Fruit fly (Drosophila melanogaster) whole organism, embryonic: ENCODE results near the gene MYPT-75D.

ENCODE experiments used
- CG11504 ChIP-seq: fragments of 200-800 bp; sonication (Bioruptor generic); optimal IDR thresholded peaks from 3 replicates; lab custom pipeline; 2019; ENCODE audit warnings: missing biosample characterization, mild to moderate bottlenecking, missing genetic modification characterization, moderate library complexity
- CG12104 ChIP-seq: fragments of 200-800 bp; sonication (Bioruptor generic); optimal IDR thresholded peaks from 3 replicates; lab custom pipeline; 2016; ENCODE audit warnings: missing biosample characterization, missing genetic modification characterization
- CG13894 ChIP-seq: fragments of 200-800 bp; sonication (Bioruptor generic); optimal IDR thresholded peaks from 3 replicates; lab custom pipeline; 2018; ENCODE audit warnings: missing biosample characterization, mild to moderate bottlenecking, missing genetic modification characterization, moderate library complexity
- CG14441 ChIP-seq: fragments of 200-800 bp; sonication (Bioruptor generic); IDR thresholded peaks from 2 replicates; pipeline ENCODE4 v1.3.6; 2022; ENCODE audit warnings: missing biosample characterization, missing genetic modification characterization
- CG1529 ChIP-seq: fragments of 200-800 bp; sonication (Bioruptor generic); optimal IDR thresholded peaks from 3 replicates; lab custom pipeline; 2018; ENCODE audit warnings: missing biosample characterization, missing genetic modification characterization
- CG17328 ChIP-seq: fragments of 200-800 bp; sonication (Bioruptor generic); IDR thresholded peaks from 2 replicates; pipeline ENCODE4 v1.3.6; 2022; ENCODE audit warnings: missing biosample characterization, missing genetic modification characterization
- CG17359 ChIP-seq: fragments of 200-800 bp; sonication (Bioruptor generic); optimal IDR thresholded peaks from 3 replicates; lab custom pipeline; 2018; ENCODE audit warnings: missing biosample characterization, mild to moderate bottlenecking, missing genetic modification characterization, moderate library complexity
- CG17829 ChIP-seq: fragments of 200-800 bp; optimal IDR thresholded peaks from 2 replicates; lab custom pipeline; 2019; ENCODE audit warnings: missing biosample characterization, mild to moderate bottlenecking, missing genetic modification characterization, moderate library complexity
- CG34224 ChIP-seq: fragments of 200-800 bp; sonication (Bioruptor generic); IDR thresholded peaks from 3 replicates; pipeline ENCODE4 v1.3.6; 2022; ENCODE audit warnings: missing biosample characterization, missing genetic modification characterization; ENCODE audit not compliant: partially characterized antibody
- CG43689 ChIP-seq: fragments of 200-800 bp; sonication (Bioruptor generic); IDR thresholded peaks from 2 replicates; pipeline ENCODE4 v1.3.6; 2022; ENCODE audit warnings: missing biosample characterization, missing genetic modification characterization
- CG5180 ChIP-seq: fragments of 200-800 bp; sonication (Bioruptor generic); optimal IDR thresholded peaks from 3 replicates; lab custom pipeline; 2017; ENCODE audit warnings: missing biosample characterization, missing genetic modification characterization, mild to moderate bottlenecking, moderate library complexity, missing genetic modification reagents
- Camta ChIP-seq: fragments of 200-800 bp; sonication (Bioruptor generic); optimal IDR thresholded peaks from 2 replicates; lab custom pipeline; 2016; ENCODE audit warnings: missing biosample characterization, missing genetic modification characterization
- D ChIP-seq, 2 experiments: fragments of 200-800 bp in 1 of 2; fragments of >200 bp in 1 of 2; sonication (Bioruptor generic) in 1 of 2; optimal IDR thresholded peaks; 2 replicates in 1 of 2; 3 replicates in 1 of 2; lab custom pipeline; 2017; ENCODE audit warnings: mild to moderate bottlenecking in 1 of 2, missing biosample characterization in 1 of 2, missing genetic modification characterization in 1 of 2, missing genetic modification reagents in 1 of 2
- D19A ChIP-seq: fragments of 200-800 bp; optimal IDR thresholded peaks from 3 replicates; lab custom pipeline; 2019; ENCODE audit warnings: missing biosample characterization, mild to moderate bottlenecking, missing genetic modification characterization, moderate library complexity
- D19B ChIP-seq: fragments of 200-800 bp; sonication (Bioruptor generic); optimal IDR thresholded peaks from 2 replicates; lab custom pipeline; 2017; ENCODE audit warnings: missing biosample characterization, mild to moderate bottlenecking, missing genetic modification characterization
- Dref ChIP-seq: fragments of 200-800 bp; sonication (Bioruptor generic); IDR thresholded peaks from 2 replicates; pipeline ENCODE4 v1.3.6; 2022; ENCODE audit warnings: missing biosample characterization, missing genetic modification characterization
- H15 ChIP-seq: fragments of 200-800 bp; sonication (Bioruptor generic); IDR thresholded peaks from 3 replicates; pipeline ENCODE4 v1.3.6; 2022; ENCODE audit warnings: missing biosample characterization, missing genetic modification characterization
- Hr39 ChIP-seq: fragments of >200 bp; optimal IDR thresholded peaks from 2 replicates; lab custom pipeline; 2017
- Max ChIP-seq: fragments of 200-800 bp; sonication (Bioruptor generic); optimal IDR thresholded peaks from 2 replicates; lab custom pipeline; 2016; ENCODE audit warnings: missing biosample characterization, mild to moderate bottlenecking, missing genetic modification characterization
- Med ChIP-seq: fragments of 200-800 bp; sonication (Bioruptor generic); peaks from one replicate; lab custom pipeline; 2016; ENCODE audit warnings: missing biosample characterization, missing genetic modification characterization, mild to moderate bottlenecking, inconsistent platforms, moderate library complexity
- NK7.1 ChIP-seq: fragments of 200-800 bp; sonication (Bioruptor generic); optimal IDR thresholded peaks from 3 replicates; lab custom pipeline; 2016; ENCODE audit warnings: missing biosample characterization, missing genetic modification characterization
- Neu2 ChIP-seq: fragments of 200-800 bp; sonication (Bioruptor generic); optimal IDR thresholded peaks from 3 replicates; lab custom pipeline; 2016; ENCODE audit warnings: missing biosample characterization, missing genetic modification characterization, borderline replicate concordance
- PHDP ChIP-seq: fragments of 200-800 bp; sonication (Bioruptor generic); optimal IDR thresholded peaks from 3 replicates; lab custom pipeline; 2018; ENCODE audit warnings: missing biosample characterization, mild to moderate bottlenecking, missing genetic modification characterization, moderate library complexity
- Six4 ChIP-seq: fragments of 200-800 bp; sonication (Bioruptor generic); optimal IDR thresholded peaks from 2 replicates; lab custom pipeline; 2016; ENCODE audit warnings: missing biosample characterization, missing genetic modification characterization
- Vsx1 ChIP-seq: fragments of 200-800 bp; sonication (Bioruptor generic); optimal IDR thresholded peaks from 2 replicates; lab custom pipeline; 2017; ENCODE audit warnings: missing biosample characterization, mild to moderate bottlenecking, missing genetic modification characterization, missing genetic modification reagents
- ap ChIP-seq: fragments of 200-800 bp; sonication (Bioruptor generic); IDR thresholded peaks from 2 replicates; pipeline ENCODE4 v1.3.6; 2022; ENCODE audit warnings: missing biosample characterization, missing genetic modification characterization
- bab2 ChIP-seq: fragments of 200-800 bp; sonication (Bioruptor generic); optimal IDR thresholded peaks from 2 replicates; lab custom pipeline; 2016; ENCODE audit warnings: missing biosample characterization, missing genetic modification characterization
- chif ChIP-seq, 2 experiments: fragments of 200-800 bp; sonication (Bioruptor generic); optimal IDR thresholded peaks; 3 replicates each; lab custom pipeline; 2016; ENCODE audit warnings: missing biosample characterization in 2 of 2, missing genetic modification characterization in 2 of 2
- ci ChIP-seq: fragments of 200-800 bp; sonication (Bioruptor generic); IDR thresholded peaks from 3 replicates; pipeline ENCODE4 v1.3.6; 2022; ENCODE audit warnings: missing biosample characterization, missing genetic modification characterization
- crol ChIP-seq: fragments of 200-800 bp; sonication (Bioruptor generic); IDR thresholded peaks from 2 replicates; pipeline ENCODE4 v1.3.6; 2022; ENCODE audit warnings: missing biosample characterization, missing genetic modification characterization
- dpn ChIP-seq, 2 experiments: fragments of 200-800 bp; sonication (Bioruptor generic); optimal IDR thresholded peaks; 3 replicates each; lab custom pipeline; 2016; ENCODE audit warnings: missing biosample characterization in 2 of 2, missing genetic modification characterization in 2 of 2
- exex ChIP-seq: fragments of 200-800 bp; sonication (Bioruptor generic); optimal IDR thresholded peaks from 4 replicates; lab custom pipeline; 2018; ENCODE audit warnings: missing biosample characterization, mild to moderate bottlenecking, missing genetic modification characterization, moderate library complexity
- ftz-f1 ChIP-seq: fragments of 200-800 bp; sonication (Bioruptor generic); optimal IDR thresholded peaks from 2 replicates; lab custom pipeline; 2016; ENCODE audit warnings: missing biosample characterization, missing genetic modification characterization
- grn ChIP-seq: fragments of 200-800 bp; sonication (Bioruptor generic); optimal IDR thresholded peaks from 3 replicates; lab custom pipeline; 2017; ENCODE audit warnings: missing biosample characterization, missing genetic modification characterization
- gro ChIP-seq: fragments of 200-800 bp; sonication (Bioruptor generic); optimal IDR thresholded peaks from 2 replicates; lab custom pipeline; 2016; ENCODE audit warnings: missing biosample characterization, missing genetic modification characterization
- gsb ChIP-seq: fragments of 200-800 bp; sonication (Bioruptor generic); IDR thresholded peaks from 2 replicates; pipeline ENCODE4 v1.3.6; 2022; ENCODE audit warnings: missing biosample characterization, missing genetic modification characterization
- lmd ChIP-seq: fragments of 200-800 bp; sonication (Bioruptor generic); IDR thresholded peaks from 2 replicates; pipeline ENCODE4 v1.3.6; 2022; ENCODE audit warnings: missing biosample characterization, missing genetic modification characterization
- p53 ChIP-seq: fragments of 200-800 bp; sonication (Bioruptor generic); optimal IDR thresholded peaks from 2 replicates; lab custom pipeline; 2016; ENCODE audit warnings: missing biosample characterization, missing genetic modification characterization
- scrt ChIP-seq: fragments of 200-800 bp; sonication (Bioruptor generic); optimal IDR thresholded peaks from 2 replicates; lab custom pipeline; 2018; ENCODE audit warnings: missing biosample characterization, mild to moderate bottlenecking, missing genetic modification characterization, moderate library complexity
- sd ChIP-seq: fragments of 200-800 bp; sonication (Bioruptor generic); optimal IDR thresholded peaks from 3 replicates; lab custom pipeline; 2018; ENCODE audit warnings: missing biosample characterization, mild to moderate bottlenecking, missing genetic modification characterization, moderate library complexity
- sens ChIP-seq: fragments of 200-800 bp; sonication (Bioruptor generic); peaks from one replicate; lab custom pipeline; 2016; ENCODE audit warnings: missing biosample characterization, missing genetic modification characterization
- sug ChIP-seq: fragments of 200-800 bp; optimal IDR thresholded peaks from 2 replicates; lab custom pipeline; 2019; ENCODE audit warnings: missing biosample characterization, mild to moderate bottlenecking, missing genetic modification characterization, moderate library complexity
- vnd ChIP-seq: fragments of 200-800 bp; sonication (Bioruptor generic); IDR thresholded peaks from 3 replicates; pipeline ENCODE4 v1.3.6; 2022; ENCODE audit warnings: missing biosample characterization, missing genetic modification characterization; ENCODE audit not compliant: partially characterized antibody
- z ChIP-seq: fragments of 200-800 bp; sonication (Bioruptor generic); IDR thresholded peaks from 3 replicates; pipeline ENCODE4 v1.3.6; 2022; ENCODE audit warnings: missing biosample characterization, missing genetic modification characterization
- zf30C ChIP-seq: fragments of 200-800 bp; sonication (Bioruptor generic); optimal IDR thresholded peaks from 3 replicates; lab custom pipeline; 2018; ENCODE audit warnings: missing biosample characterization, mild to moderate bottlenecking, missing genetic modification characterization

The MYPT-75D gene

dm6 chr3L:18634792-18635471 lies 9.2 kb downstream of the MYPT-75D start (continued):
- peak; percentile 24 for TF ChIP-seq PHDP (tag; lab: Kevin White, UChicago)
- 0 out of 2 replicates have a peak, but pooled peaks have one; percentile 13 for TF ChIP-seq CG14441 (GFP tag; lab: Robert Waterston, UW)
- TF ChIP-seq D19A: peak; percentile 54
- TF ChIP-seq Vsx1 (GFP tag; lab: Kevin White, UChicago): peak; percentile 85
- peak; percentile 4 for TF ChIP-seq CG11504 (tag; lab: Kevin White, UChicago)
- peak; percentile 40 for TF ChIP-seq Neu2 (GFP tag; lab: Kevin White, UChicago)
- TF ChIP-seq CG17829 (tag; lab: Kevin White, UChicago): no peak
- TF ChIP-seq, all 482 proteins: peak for 19

dm6 chr3L:18636782-18637181 lies 11.0 kb downstream of the MYPT-75D start:
- TF ChIP-seq CG34224 (GFP tag; lab: Robert Waterston, UW) (no peak), crol (GFP tag; lab: Robert Waterston, UW) (peak; percentile 91)

- peak; percentile 52 for TF ChIP-seq CG11504 (tag; lab: Kevin White, UChicago)
- TF ChIP-seq scrt (GFP tag; lab: Kevin White, UChicago): peak; percentile 56
- 0 out of 2 replicates have a peak, but pooled peaks have one; percentile 10 for TF ChIP-seq CG43689 (GFP tag; lab: Robert Waterston, UW)
- peak; percentile 53 for TF ChIP-seq CG13894 (tag; lab: Kevin White, UChicago)
- TF ChIP-seq ftz-f1 (GFP tag; lab: Kevin White, UChicago): no peak
Measured at dm6 chr3L:18637348-18637747, 11.6 kb downstream of the MYPT-75D start.

DNA sequence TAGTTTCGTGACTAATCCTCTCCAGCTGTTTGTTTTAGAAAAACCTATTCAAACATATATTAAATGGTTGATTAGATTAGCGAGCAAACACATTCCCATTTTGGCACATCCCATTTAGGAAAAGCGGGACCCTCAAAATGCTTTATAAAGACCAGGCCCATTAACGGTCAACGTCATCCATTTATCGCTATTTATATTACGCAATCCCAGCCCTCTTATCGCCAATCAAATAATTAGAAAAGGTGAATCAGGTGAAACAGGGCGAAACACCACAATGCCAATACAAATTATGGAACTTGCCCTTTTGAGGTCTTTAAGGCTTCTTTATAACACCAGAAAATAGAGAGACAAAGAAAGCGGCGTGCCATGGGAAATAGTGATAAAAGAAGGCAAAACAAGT lies 12.3 kb downstream of the MYPT-75D start:
- no peak for TF ChIP-seq Dref (GFP tag; lab: Robert Waterston, UW)
- TF ChIP-seq Max (GFP tag; lab: Kevin White, UChicago): no peak
- TF ChIP-seq exex (tag; lab: Kevin White, UChicago): peak; percentile 85
- no peak for TF ChIP-seq vnd (GFP tag; lab: Robert Waterston, UW)
- TF ChIP-seq Med: no peak
- TF ChIP-seq ap (GFP tag; lab: Robert Waterston, UW): no peak
- TF ChIP-seq gsb (GFP tag; lab: Robert Waterston, UW): no peak
- TF ChIP-seq chif (GFP tag; optimal IDR thresholded peaks at IDR 0.05; lab: Kevin White, UChicago): no peak
- TF ChIP-seq Camta (GFP tag; lab: Kevin White, UChicago): no peak
- no peak for TF ChIP-seq gro (GFP tag; lab: Kevin White, UChicago)
- no peak for TF ChIP-seq z (GFP tag; lab: Robert Waterston, UW)
- TF ChIP-seq H15: no peak
- no peak for TF ChIP-seq bab2
- peak; percentile 60 for TF ChIP-seq sens (GFP tag; lab: Kevin White, UChicago)
- TF ChIP-seq sd (tag; lab: Kevin White, UChicago): peak; percentile 31
- no peak for TF ChIP-seq CG17359
- TF ChIP-seq Hr39 (lab: Kevin White, UChicago): no peak
- no peak for TF ChIP-seq ci
- TF ChIP-seq Six4 (GFP tag; lab: Kevin White, UChicago): no peak
- TF ChIP-seq dpn (GFP tag; optimal IDR thresholded peaks at IDR 0.05; lab: Kevin White, UChicago): no peak
- peak; percentile 1 for TF ChIP-seq grn (GFP tag; lab: Kevin White, UChicago)
- no peak for TF ChIP-seq NK7.1 (GFP tag; lab: Kevin White, UChicago)
- no peak for TF ChIP-seq D (optimal IDR thresholded peaks at IDR 0.05; lab: Kevin White, UChicago)
- TF ChIP-seq D (GFP tag; optimal IDR thresholded peaks at IDR 0.05; lab: Kevin White, UChicago): no peak
- TF ChIP-seq CG1529 (GFP tag; lab: Kevin White, UChicago): no peak
- no peak for TF ChIP-seq CG5180 (GFP tag; lab: Kevin White, UChicago)
- peak; percentile 26 for TF ChIP-seq sug (tag; lab: Kevin White, UChicago)
- no peak for TF ChIP-seq CG17328 (GFP tag; lab: Robert Waterston, UW)
- TF ChIP-seq CG12104 (GFP tag; lab: Kevin White, UChicago): no peak
- no peak for TF ChIP-seq lmd (GFP tag; lab: Robert Waterston, UW)
- TF ChIP-seq p53 (GFP tag; lab: Kevin White, UChicago): no peak
- no peak for TF ChIP-seq D19B
- no peak for TF ChIP-seq zf30C (GFP tag; lab: Kevin White, UChicago)
